Worm (Caenorhabditis elegans) whole organism, L4/young adult: ENCODE results near the gene agr-1.

Experiments used
- W03F9.2 ChIP-seq: fragments of 150-350 bp; optimal IDR thresholded peaks from 2 replicates; lab custom pipeline; 2014; ENCODE audit warnings: missing biosample characterization, missing genetic modification characterization
- dao-5 ChIP-seq: sonication (generic microtip); optimal IDR thresholded peaks from 2 replicates; lab custom pipeline; 2016; ENCODE audit warnings: missing genotype, missing genetic modification characterization, moderate library complexity, missing compliant biosample characterization
- him-1 ChIP-seq: sonication (generic microtip); optimal IDR thresholded peaks from 2 replicates; lab custom pipeline; 2016; ENCODE audit warnings: missing genotype, missing genetic modification reagents, missing genetic modification characterization, missing compliant biosample characterization

- TF ChIP-seq him-1 (tag; lab: Kevin White, UChicago): no peak
- no peak for TF ChIP-seq dao-5 (tag; lab: Kevin White, UChicago)
- no peak for TF ChIP-seq W03F9.2 (tag; lab: Kevin White, UChicago)
Observed at ce11 chrII:6821832-6822231, 46.9 kb upstream of the agr-1 start.
